Worm (Caenorhabditis elegans) whole organism, mixed stage, embryonic: ENCODE measurements around the gene tsg-101.

ENCODE experiments used
- M03D4.4 ChIP-seq: sonication (generic microtip); optimal IDR thresholded peaks from 2 replicates; lab custom pipeline; 2017; ENCODE audit warnings: mild to moderate bottlenecking, missing genetic modification characterization, missing compliant biosample characterization
- bed-3 ChIP-seq: fragments of 200-800 bp; sonication (Bioruptor generic); optimal IDR thresholded peaks from 3 replicates; lab custom pipeline; 2018; ENCODE audit warnings: mild to moderate bottlenecking, missing genetic modification characterization, moderate library complexity, missing compliant biosample characterization
- blmp-1 ChIP-seq: fragments of 150-350 bp; optimal IDR thresholded peaks from 2 replicates; lab custom pipeline; 2014; ENCODE audit warnings: missing biosample characterization, missing genetic modification characterization
- ceh-39 ChIP-seq: fragments of 150-350 bp; optimal IDR thresholded peaks from 2 replicates; lab custom pipeline; 2014; ENCODE audit warnings: missing biosample characterization, missing genetic modification characterization
- ceh-43 ChIP-seq: fragments of 200-800 bp; sonication (Bioruptor generic); optimal IDR thresholded peaks from 2 replicates; lab custom pipeline; 2018; ENCODE audit warnings: mild to moderate bottlenecking, missing genetic modification characterization, moderate library complexity, missing compliant biosample characterization
- ceh-83 ChIP-seq: fragments of 200-800 bp; sonication (Bioruptor generic); optimal IDR thresholded peaks from 2 replicates; lab custom pipeline; 2018; ENCODE audit warnings: mild to moderate bottlenecking, missing genetic modification characterization, missing compliant biosample characterization
- ces-1 ChIP-seq: fragments of 150-350 bp; optimal IDR thresholded peaks from 2 replicates; lab custom pipeline; 2014; ENCODE audit warnings: missing biosample characterization, missing genetic modification reagents, missing genetic modification characterization
- cnd-1 ChIP-seq: fragments of 200-800 bp; sonication (Bioruptor generic); optimal IDR thresholded peaks from 2 replicates; lab custom pipeline; 2018; ENCODE audit warnings: mild to moderate bottlenecking, missing genetic modification characterization, missing compliant biosample characterization
- drap-1 ChIP-seq: fragments of 200-800 bp; sonication (Bioruptor generic); optimal IDR thresholded peaks from 3 replicates; lab custom pipeline; 2018; ENCODE audit warnings: mild to moderate bottlenecking, missing genetic modification characterization, missing compliant biosample characterization
- elt-1 ChIP-seq: sonication (generic microtip); optimal IDR thresholded peaks from 2 replicates; lab custom pipeline; 2017; ENCODE audit warnings: missing genetic modification characterization, mild to moderate bottlenecking, missing compliant biosample characterization, antibody characterized with exemption, moderate library complexity, borderline replicate concordance; ENCODE audit not compliant: insufficient read depth
- flh-1 ChIP-seq: fragments of 200-800 bp; sonication (Bioruptor generic); optimal IDR thresholded peaks from 2 replicates; lab custom pipeline; 2018; ENCODE audit warnings: mild to moderate bottlenecking, missing genetic modification characterization, moderate library complexity, missing compliant biosample characterization
- ham-2 ChIP-seq: fragments of 200-800 bp; sonication (Bioruptor generic); optimal IDR thresholded peaks from 2 replicates; lab custom pipeline; 2018; ENCODE audit warnings: mild to moderate bottlenecking, missing genetic modification characterization, missing compliant biosample characterization
- hlh-1 ChIP-seq: fragments of 150-350 bp; optimal IDR thresholded peaks from 2 replicates; lab custom pipeline; 2014; ENCODE audit warnings: missing biosample characterization, missing genetic modification reagents, missing genetic modification characterization
- lin-13 ChIP-seq: fragments of 150-350 bp; optimal IDR thresholded peaks from 2 replicates; lab custom pipeline; 2014; ENCODE audit warnings: missing biosample characterization, missing genetic modification characterization
- lin-32 ChIP-seq: fragments of 200-800 bp; sonication (Bioruptor generic); optimal IDR thresholded peaks from 2 replicates; lab custom pipeline; 2018; ENCODE audit warnings: mild to moderate bottlenecking, missing genetic modification characterization, missing compliant biosample characterization
- lsy-2 ChIP-seq: fragments of 150-350 bp; optimal IDR thresholded peaks from 2 replicates; lab custom pipeline; 2014; ENCODE audit warnings: missing biosample characterization, missing genetic modification characterization
- mep-1 ChIP-seq: fragments of 150-350 bp; optimal IDR thresholded peaks from 2 replicates; lab custom pipeline; 2017; ENCODE audit warnings: missing biosample characterization, missing genetic modification reagents, missing genetic modification characterization, inconsistent platforms
- nhr-12 ChIP-seq: fragments of 150-350 bp; optimal IDR thresholded peaks from 2 replicates; lab custom pipeline; 2014; ENCODE audit warnings: missing biosample characterization, missing genetic modification characterization
- nhr-2 ChIP-seq: fragments of 150-350 bp; optimal IDR thresholded peaks from 2 replicates; lab custom pipeline; 2014; ENCODE audit warnings: missing biosample characterization, missing genetic modification characterization
- nhr-237 ChIP-seq: fragments of 150-350 bp; optimal IDR thresholded peaks from 2 replicates; lab custom pipeline; 2014; ENCODE audit warnings: missing biosample characterization, missing genetic modification characterization
- nhr-28 ChIP-seq: fragments of 150-350 bp; optimal IDR thresholded peaks from 2 replicates; lab custom pipeline; 2014; ENCODE audit warnings: missing biosample characterization, missing genetic modification characterization
- nhr-76 ChIP-seq: sonication (generic microtip); optimal IDR thresholded peaks from 2 replicates; lab custom pipeline; 2017; ENCODE audit warnings: missing biosample characterization, missing genetic modification characterization
- pha-4 ChIP-seq: fragments of 150-350 bp; optimal IDR thresholded peaks from 2 replicates; lab custom pipeline; 2018; ENCODE audit warnings: missing biosample characterization, missing genetic modification reagents, missing genetic modification characterization
- sem-2 ChIP-seq: fragments of 200-800 bp; sonication (Bioruptor generic); optimal IDR thresholded peaks from 2 replicates; lab custom pipeline; 2018; ENCODE audit warnings: mild to moderate bottlenecking, missing genetic modification characterization, missing compliant biosample characterization
- snpc-4 ChIP-seq: fragments of 150-350 bp; optimal IDR thresholded peaks from 2 replicates; lab custom pipeline; 2014; ENCODE audit warnings: missing biosample characterization, missing genetic modification characterization
- sptf-1 ChIP-seq: sonication (generic microtip); optimal IDR thresholded peaks from 2 replicates; lab custom pipeline; 2017; ENCODE audit warnings: mild to moderate bottlenecking, missing genetic modification characterization, moderate library complexity, missing compliant biosample characterization
- tbx-8 ChIP-seq: fragments of 200-800 bp; sonication (Bioruptor generic); optimal IDR thresholded peaks from 2 replicates; lab custom pipeline; 2018; ENCODE audit warnings: mild to moderate bottlenecking, missing genetic modification characterization, moderate library complexity, missing compliant biosample characterization
- unc-120 ChIP-seq: sonication (generic microtip); optimal IDR thresholded peaks from 2 replicates; lab custom pipeline; 2017; ENCODE audit warnings: missing genetic modification characterization, missing compliant biosample characterization; ENCODE audit not compliant: poor library complexity, severe bottlenecking
- unc-39 ChIP-seq: fragments of 150-350 bp; optimal IDR thresholded peaks from 2 replicates; lab custom pipeline; 2014; ENCODE audit warnings: missing biosample characterization, missing genetic modification characterization
- zip-8 ChIP-seq: fragments of 150-350 bp; optimal IDR thresholded peaks from 2 replicates; lab custom pipeline; 2014; ENCODE audit warnings: missing biosample characterization, missing genetic modification characterization
- ztf-11 ChIP-seq: fragments of 150-350 bp; optimal IDR thresholded peaks from 2 replicates; lab custom pipeline; 2014; ENCODE audit warnings: missing biosample characterization, missing genetic modification characterization

The tsg-101 gene

ce11 chrIV:3520957-3521356, 6.6 kb upstream of the tsg-101 start:
- TF ChIP-seq lin-32 (GFP tag; lab: Kevin White, UChicago): no peak
- no peak for TF ChIP-seq ceh-43
- TF ChIP-seq zip-8 (tag; lab: Kevin White, UChicago): peak; percentile 18
- TF ChIP-seq unc-39 (tag; lab: Kevin White, UChicago): peak; percentile 11
- no peak for TF ChIP-seq ceh-39 (tag; lab: Kevin White, UChicago)
- no peak for TF ChIP-seq nhr-76 (tag; lab: Kevin White, UChicago)
- TF ChIP-seq cnd-1 (tag; lab: Kevin White, UChicago): peak; percentile 19
- TF ChIP-seq pha-4 (tag; lab: Kevin White, UChicago): peak; percentile 11
- TF ChIP-seq nhr-237 (tag; lab: Kevin White, UChicago): no peak
- peak; percentile 47 for TF ChIP-seq ztf-11 (tag; lab: Kevin White, UChicago)
- TF ChIP-seq lsy-2 (tag; lab: Kevin White, UChicago): no peak
- no peak for TF ChIP-seq snpc-4
- peak; percentile 10 for TF ChIP-seq ces-1 (GFP tag; lab: Kevin White, UChicago)
- no peak for TF ChIP-seq drap-1 (GFP tag; lab: Kevin White, UChicago)
- no peak for TF ChIP-seq ceh-83 (GFP tag; lab: Kevin White, UChicago)
- TF ChIP-seq sem-2: peak; percentile 7

ce11 chrIV:3520374-3520773, 6.0 kb upstream of the tsg-101 start:
- TF ChIP-seq mep-1 (tag; lab: Kevin White, UChicago) (no peak), elt-1 (tag; lab: Kevin White, UChicago) (no peak), blmp-1 (no peak), unc-39 (tag; lab: Kevin White, UChicago) (no peak), nhr-2 (tag; lab: Kevin White, UChicago) (no peak), cnd-1 (tag; lab: Kevin White, UChicago) (no peak), nhr-12 (no peak), unc-120 (tag; lab: Kevin White, UChicago) (no peak), ceh-43 (no peak), ceh-83 (GFP tag; lab: Kevin White, UChicago) (no peak), tbx-8 (GFP tag; lab: Kevin White, UChicago) (no peak), lsy-2 (tag; lab: Kevin White, UChicago) (no peak), snpc-4 (no peak), lin-13 (tag; lab: Kevin White, UChicago) (no peak), ham-2 (GFP tag; lab: Kevin White, UChicago) (no peak), sptf-1 (tag; lab: Kevin White, UChicago) (no peak)
- TF ChIP-seq, all 35 proteins: peak for 0

ce11 chrIV:3519352-3519751, 5.0 kb upstream of the tsg-101 start:
- TF ChIP-seq sptf-1 (tag; lab: Kevin White, UChicago) (no peak), nhr-2 (tag; lab: Kevin White, UChicago) (no peak), ces-1 (GFP tag; lab: Kevin White, UChicago) (peak; percentile 52), pha-4 (tag; lab: Kevin White, UChicago) (peak; percentile 34), ztf-11 (tag; lab: Kevin White, UChicago) (no peak), unc-120 (tag; lab: Kevin White, UChicago) (peak; percentile 39), blmp-1 (peak; percentile 59), nhr-76 (tag; lab: Kevin White, UChicago) (no peak)
- TF ChIP-seq, all 35 proteins: peak for 4

- TF ChIP-seq zip-8 (tag; lab: Kevin White, UChicago) (no peak), M03D4.4 (tag; lab: Kevin White, UChicago) (no peak), sptf-1 (tag; lab: Kevin White, UChicago) (no peak), nhr-28 (tag; lab: Kevin White, UChicago) (no peak), nhr-2 (tag; lab: Kevin White, UChicago) (no peak), bed-3 (GFP tag; lab: Kevin White, UChicago) (no peak), flh-1 (GFP tag; lab: Kevin White, UChicago) (no peak), ceh-83 (GFP tag; lab: Kevin White, UChicago) (no peak), lsy-2 (tag; lab: Kevin White, UChicago) (no peak), ceh-43 (no peak), drap-1 (GFP tag; lab: Kevin White, UChicago) (no peak), unc-39 (tag; lab: Kevin White, UChicago) (no peak), hlh-1 (tag; lab: Kevin White, UChicago) (no peak), lin-32 (GFP tag; lab: Kevin White, UChicago) (no peak)
Observed at ce11 chrIV:3517582-3517981, 3.2 kb upstream of the tsg-101 start.
